Worm (Caenorhabditis elegans): Measurements from ENCODE around the gene W04E12.9.

DNA sequence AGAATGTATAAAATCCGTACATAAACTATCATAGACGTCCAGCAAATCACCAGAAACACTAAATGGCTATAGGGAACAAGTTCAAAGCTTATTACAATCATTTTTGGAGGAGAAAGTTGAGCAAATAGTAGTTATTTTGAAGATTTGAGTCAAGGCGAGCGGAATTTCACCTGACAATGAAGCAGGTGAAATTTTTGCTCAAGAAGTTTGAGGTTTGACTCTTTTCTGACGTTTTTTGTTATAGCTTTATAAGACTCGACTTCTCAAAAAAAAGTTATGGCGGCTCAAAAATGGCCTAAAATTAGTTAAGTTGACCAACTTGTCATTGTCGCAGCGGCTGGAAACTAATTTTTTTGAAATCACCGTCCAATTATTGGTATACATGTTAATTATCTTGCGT lies 47.5 kb upstream of the W04E12.9 start, which contains the start of gene srv-3:
- TF ChIP-seq die-1 (tag; optimal IDR thresholded peaks at IDR 0.05) (no peak), ztf-22 (GFP tag; optimal IDR thresholded peaks at IDR 0.05) (no peak), lag-1 (GFP tag; IDR thresholded peaks at IDR 0.05) (no peak), ceh-40 (GFP tag; IDR thresholded peaks at IDR 0.05) (no peak), snpc-3.4 (tag; optimal IDR thresholded peaks at IDR 0.05) (no peak), attf-3 (GFP tag; conservative IDR thresholded peaks at IDR 0.05) (no peak), madf-3 (GFP tag; IDR thresholded peaks at IDR 0.05) (no peak), ama-1 (optimal IDR thresholded peaks at IDR 0.05) (no peak), ama-1 (GFP tag; optimal IDR thresholded peaks at IDR 0.05) (no peak), unc-62 (GFP tag; optimal IDR thresholded peaks at IDR 0.05) (no peak), hlh-12 (tag; optimal IDR thresholded peaks at IDR 0.05) (no peak)

Measured in whole organism, young adult.